Fruit fly (Drosophila melanogaster) whole organism, prepupa: ENCODE results near the gene CG3149.

ENCODE experiments used
- Blimp-1 ChIP-seq: fragments of 200-800 bp; sonication (Bioruptor generic); optimal IDR thresholded peaks from 3 replicates; lab custom pipeline; 2017; ENCODE audit warnings: missing biosample characterization, missing genetic modification characterization, mild to moderate bottlenecking, moderate library complexity, missing genetic modification reagents
- CG10669 ChIP-seq: fragments of 200-800 bp; sonication (Bioruptor generic); optimal IDR thresholded peaks from 3 replicates; lab custom pipeline; 2018; ENCODE audit warnings: missing biosample characterization, mild to moderate bottlenecking, missing genetic modification characterization, moderate library complexity
- CG11762 ChIP-seq: fragments of 200-800 bp; sonication (Bioruptor generic); optimal IDR thresholded peaks from 3 replicates; lab custom pipeline; 2016; ENCODE audit warnings: missing biosample characterization, missing genetic modification characterization; ENCODE audit not compliant: insufficient read depth
- CG11902 ChIP-seq: fragments of 200-800 bp; sonication (Bioruptor generic); optimal IDR thresholded peaks from 3 replicates; lab custom pipeline; 2016; ENCODE audit warnings: missing biosample characterization, missing genetic modification characterization
- CG15336 ChIP-seq: fragments of 200-800 bp; sonication (Bioruptor generic); IDR thresholded peaks from 2 replicates; pipeline ENCODE4 v1.3.6; 2022; ENCODE audit warnings: missing biosample characterization, missing genetic modification characterization
- CG1621 ChIP-seq: fragments of 200-800 bp; sonication (Bioruptor generic); optimal IDR thresholded peaks from 3 replicates; lab custom pipeline; 2018; ENCODE audit warnings: missing biosample characterization, mild to moderate bottlenecking, missing genetic modification characterization
- CG16779 ChIP-seq: fragments of 200-800 bp; sonication (Bioruptor generic); optimal IDR thresholded peaks from 3 replicates; lab custom pipeline; 2017; ENCODE audit warnings: missing biosample characterization, mild to moderate bottlenecking, missing genetic modification characterization
- CG3032 ChIP-seq: fragments of 200-800 bp; optimal IDR thresholded peaks from 2 replicates; lab custom pipeline; 2019; ENCODE audit warnings: missing biosample characterization, mild to moderate bottlenecking, missing genetic modification characterization, moderate library complexity
- CG31627 ChIP-seq: fragments of 200-800 bp; sonication (Bioruptor generic); optimal IDR thresholded peaks from 3 replicates; lab custom pipeline; 2016; ENCODE audit warnings: missing biosample characterization, missing genetic modification characterization
- CG32006 ChIP-seq: fragments of 200-800 bp; sonication (Bioruptor generic); optimal IDR thresholded peaks from 3 replicates; lab custom pipeline; 2017; ENCODE audit warnings: missing biosample characterization, mild to moderate bottlenecking, missing genetic modification characterization
- CG34406 ChIP-seq: fragments of 200-800 bp; sonication (Bioruptor generic); optimal IDR thresholded peaks from 3 replicates; lab custom pipeline; 2016; ENCODE audit warnings: missing biosample characterization, missing genetic modification characterization
- CG3919 ChIP-seq: fragments of 200-800 bp; sonication (Bioruptor generic); optimal IDR thresholded peaks from 3 replicates; lab custom pipeline; 2016; ENCODE audit warnings: missing biosample characterization, missing genetic modification characterization
- CG4318 ChIP-seq: fragments of 200-800 bp; sonication (Bioruptor generic); optimal IDR thresholded peaks from 3 replicates; lab custom pipeline; 2017; ENCODE audit warnings: missing biosample characterization, mild to moderate bottlenecking, missing genetic modification characterization
- CG6792 ChIP-seq: fragments of 200-800 bp; sonication (Bioruptor generic); optimal IDR thresholded peaks from 3 replicates; lab custom pipeline; 2016; ENCODE audit warnings: missing biosample characterization, missing genetic modification characterization
- CG6808 ChIP-seq: fragments of 200-800 bp; sonication (Bioruptor generic); optimal IDR thresholded peaks from 3 replicates; lab custom pipeline; 2017; ENCODE audit warnings: missing biosample characterization, missing genetic modification characterization, mild to moderate bottlenecking, moderate library complexity, missing genetic modification reagents
- CG8119 ChIP-seq: fragments of 200-800 bp; sonication (Bioruptor generic); IDR thresholded peaks from 3 replicates; pipeline ENCODE4 v1.3.6; 2022; ENCODE audit warnings: missing biosample characterization, missing genetic modification characterization
- CG9139 ChIP-seq: fragments of 200-800 bp; sonication (Bioruptor generic); optimal IDR thresholded peaks from 3 replicates; lab custom pipeline; 2017; ENCODE audit warnings: missing biosample characterization, mild to moderate bottlenecking, missing genetic modification characterization
- Eip75B ChIP-seq: fragments of 200-800 bp; sonication (Bioruptor generic); optimal IDR thresholded peaks from 3 replicates; lab custom pipeline; 2016; ENCODE audit warnings: missing biosample characterization, missing genetic modification characterization
- Eip78C ChIP-seq: fragments of 200-800 bp; sonication (Bioruptor generic); peaks from one replicate; lab custom pipeline; 2016; ENCODE audit warnings: missing biosample characterization, missing genetic modification characterization
- Eip93F ChIP-seq: fragments of 200-800 bp; sonication (Bioruptor generic); optimal IDR thresholded peaks from 2 replicates; lab custom pipeline; 2016; ENCODE audit warnings: missing biosample characterization, mild to moderate bottlenecking, missing genetic modification characterization
- Gug ChIP-seq: fragments of 200-800 bp; sonication (Bioruptor generic); IDR thresholded peaks from 2 replicates; pipeline ENCODE4 v1.3.6; 2022; ENCODE audit warnings: missing biosample characterization, missing genetic modification characterization
- Hr38 ChIP-seq: sonication (Bioruptor generic); optimal IDR thresholded peaks from 2 replicates; lab custom pipeline; 2016; ENCODE audit warnings: missing biosample characterization, missing genetic modification characterization
- Hr39 ChIP-seq: fragments of 200-800 bp; sonication (Bioruptor generic); optimal IDR thresholded peaks from 2 replicates; lab custom pipeline; 2016; ENCODE audit warnings: missing biosample characterization, missing genetic modification characterization
- Lpt ChIP-seq: fragments of 200-800 bp; sonication (Bioruptor generic); optimal IDR thresholded peaks from 3 replicates; lab custom pipeline; 2016; ENCODE audit warnings: missing biosample characterization, missing genetic modification characterization
- Met ChIP-seq: fragments of 200-800 bp; sonication (Bioruptor generic); optimal IDR thresholded peaks from 3 replicates; lab custom pipeline; 2016; ENCODE audit warnings: missing biosample characterization, missing genetic modification characterization
- OdsH ChIP-seq: fragments of 200-800 bp; sonication (Bioruptor generic); optimal IDR thresholded peaks from 3 replicates; lab custom pipeline; 2016; ENCODE audit warnings: missing biosample characterization, missing genetic modification characterization
- Sox102F ChIP-seq: fragments of 200-800 bp; sonication (Bioruptor generic); optimal IDR thresholded peaks from 2 replicates; lab custom pipeline; 2016; ENCODE audit warnings: missing biosample characterization, mild to moderate bottlenecking, missing genetic modification characterization
- Sox14 ChIP-seq: fragments of 200-800 bp; sonication (Bioruptor generic); optimal IDR thresholded peaks from 3 replicates; lab custom pipeline; 2016; ENCODE audit warnings: missing biosample characterization, missing genetic modification characterization
- Sox15 ChIP-seq: fragments of 200-800 bp; sonication (Bioruptor generic); optimal IDR thresholded peaks from 3 replicates; lab custom pipeline; 2016; ENCODE audit warnings: missing biosample characterization, missing genetic modification characterization
- achi ChIP-seq: fragments of 200-800 bp; sonication (Bioruptor generic); optimal IDR thresholded peaks from 3 replicates; lab custom pipeline; 2016; ENCODE audit warnings: missing biosample characterization, missing genetic modification characterization
- acj6 ChIP-seq: fragments of 200-800 bp; sonication (Bioruptor generic); optimal IDR thresholded peaks from 3 replicates; lab custom pipeline; 2016; ENCODE audit warnings: missing biosample characterization, missing genetic modification characterization
- cyc ChIP-seq: fragments of 200-800 bp; sonication (Bioruptor generic); optimal IDR thresholded peaks from 3 replicates; lab custom pipeline; 2016; ENCODE audit warnings: missing biosample characterization, missing genetic modification characterization
- eg ChIP-seq: fragments of 200-800 bp; sonication (Bioruptor generic); IDR thresholded peaks from 3 replicates; pipeline ENCODE4 v1.3.6; 2022; ENCODE audit warnings: missing biosample characterization, missing genetic modification characterization
- esn ChIP-seq: fragments of 200-800 bp; sonication (Bioruptor generic); optimal IDR thresholded peaks from 2 replicates; lab custom pipeline; 2016; ENCODE audit warnings: missing biosample characterization, mild to moderate bottlenecking, missing genetic modification characterization, moderate library complexity
- fd59A ChIP-seq: fragments of 200-800 bp; sonication (Bioruptor generic); optimal IDR thresholded peaks from 2 replicates; lab custom pipeline; 2017; ENCODE audit warnings: missing biosample characterization, mild to moderate bottlenecking, missing genetic modification characterization, missing genetic modification reagents
- fd85E ChIP-seq: fragments of 200-800 bp; sonication (Bioruptor generic); optimal IDR thresholded peaks from 3 replicates; lab custom pipeline; 2016; ENCODE audit warnings: missing biosample characterization, missing genetic modification characterization
- pdm3 ChIP-seq: fragments of 200-800 bp; sonication (Bioruptor generic); optimal IDR thresholded peaks from 3 replicates; lab custom pipeline; 2016; ENCODE audit warnings: missing biosample characterization, missing genetic modification characterization
- salr ChIP-seq, 2 experiments: fragments of 200-800 bp; sonication (Bioruptor generic); optimal IDR thresholded peaks; 3 replicates each; lab custom pipeline; 2016 to 2018; ENCODE audit warnings: missing biosample characterization in 2 of 2, missing genetic modification characterization in 2 of 2, mild to moderate bottlenecking in 1 of 2
- ss ChIP-seq, 2 experiments: fragments of 200-800 bp; sonication (Bioruptor generic); optimal IDR thresholded peaks; 2 replicates in 1 of 2; 3 replicates in 1 of 2; lab custom pipeline; 2017 to 2018; ENCODE audit warnings: mild to moderate bottlenecking in 2 of 2, missing biosample characterization in 2 of 2, missing genetic modification characterization in 2 of 2, moderate library complexity in 1 of 2
- svp ChIP-seq: fragments of 200-800 bp; sonication (Bioruptor generic); peaks from one replicate; lab custom pipeline; 2016; ENCODE audit warnings: missing biosample characterization, missing genetic modification characterization
- topi ChIP-seq: fragments of 200-800 bp; sonication (Bioruptor generic); optimal IDR thresholded peaks from 3 replicates; lab custom pipeline; 2016; ENCODE audit warnings: missing biosample characterization, missing genetic modification characterization
- vri ChIP-seq: fragments of 200-800 bp; sonication (Bioruptor generic); optimal IDR thresholded peaks from 3 replicates; lab custom pipeline; 2016; ENCODE audit warnings: missing biosample characterization, mild to moderate bottlenecking, missing genetic modification characterization

Gene CG3149

DNA sequence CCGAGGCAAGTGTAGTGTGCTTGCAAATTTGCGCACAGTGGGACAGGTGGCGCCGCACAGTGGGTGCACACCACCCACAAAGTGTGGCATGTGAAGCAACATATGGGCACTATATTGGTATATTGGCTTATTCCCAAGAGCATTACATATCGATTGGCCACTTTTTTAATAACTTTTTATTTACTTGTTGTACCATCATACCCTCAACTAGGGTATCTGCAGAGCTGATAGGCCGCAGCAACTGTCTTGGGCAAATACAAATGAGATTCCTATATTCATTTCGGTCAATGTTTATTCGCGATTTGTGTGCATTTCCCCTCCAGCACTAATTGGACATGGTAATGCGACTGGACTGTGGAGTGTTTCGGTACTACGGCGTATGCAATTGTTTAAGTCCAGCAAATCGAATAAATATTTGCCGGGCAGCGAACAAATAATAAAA is 29.8 kb upstream of the CG3149 start (continued):
- TF ChIP-seq OdsH: peak; percentile 90
- TF ChIP-seq CG3919 (GFP tag; lab: Kevin White, UChicago): peak; percentile 89
- TF ChIP-seq Lpt (GFP tag; lab: Kevin White, UChicago): peak; percentile 91
- peak; percentile 88 for TF ChIP-seq Gug (GFP tag; lab: Robert Waterston, UW)
- peak; percentile 76 for TF ChIP-seq Hr39
- TF ChIP-seq CG3032 (tag; lab: Kevin White, UChicago): peak; percentile 87
- peak; percentile 59 for TF ChIP-seq CG11902
- TF ChIP-seq Blimp-1 (GFP tag; lab: Kevin White, UChicago): no peak
- peak; percentile 73 for TF ChIP-seq Sox15 (GFP tag; lab: Kevin White, UChicago)
- TF ChIP-seq CG10669 (GFP tag; lab: Kevin White, UChicago): peak; percentile 80
- TF ChIP-seq Eip93F (GFP tag; lab: Kevin White, UChicago): no peak
- peak; percentile 89 for TF ChIP-seq Sox14 (GFP tag; lab: Kevin White, UChicago)
- peak; percentile 89 for TF ChIP-seq CG4318
- TF ChIP-seq topi (GFP tag; lab: Kevin White, UChicago): peak; percentile 78
- TF ChIP-seq salr (GFP tag; optimal IDR thresholded peaks at IDR 0.05; lab: Kevin White, UChicago): peak; percentile 72 to 89
- TF ChIP-seq CG6808 (GFP tag; lab: Kevin White, UChicago): peak; percentile 69
- no peak for TF ChIP-seq CG9139 (GFP tag; lab: Kevin White, UChicago)
- TF ChIP-seq ss (GFP tag; optimal IDR thresholded peaks at IDR 0.05; lab: Kevin White, UChicago): peak; percentile 27 to 62
- peak; percentile 94 for TF ChIP-seq CG32006
- TF ChIP-seq cyc (GFP tag; lab: Kevin White, UChicago): peak; percentile 73
- peak; percentile 96 for TF ChIP-seq Eip78C

DNA sequence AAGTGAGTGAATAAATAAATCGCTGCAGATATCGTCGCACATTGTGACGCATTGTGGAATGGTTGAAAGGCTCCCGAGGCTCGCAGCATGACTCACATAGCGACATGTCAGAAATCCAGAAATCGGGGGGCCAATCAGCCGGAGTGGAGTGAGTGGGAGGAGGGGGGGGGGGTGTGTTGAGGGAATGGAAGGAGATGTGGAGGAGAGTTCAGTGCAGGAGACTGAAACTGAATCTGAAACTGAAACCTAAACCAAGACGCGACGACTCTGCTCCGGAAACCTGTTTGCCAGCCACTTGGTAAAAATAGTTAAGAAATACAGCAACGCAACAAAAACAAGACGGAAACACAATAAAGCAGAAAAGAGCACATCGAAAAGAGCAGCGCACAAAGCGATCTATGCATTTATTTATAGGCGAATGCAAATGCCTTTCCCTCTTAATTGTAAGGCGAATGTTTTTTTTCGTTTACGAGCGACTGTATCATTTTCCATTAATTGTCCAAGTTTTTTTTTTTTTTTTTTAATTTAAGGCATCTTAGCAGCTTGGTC is 29.2 kb upstream of the CG3149 start:
- peak; percentile 77 for TF ChIP-seq CG1621 (tag; lab: Kevin White, UChicago)
- TF ChIP-seq Blimp-1 (GFP tag; lab: Kevin White, UChicago): peak; percentile 31
- no peak for TF ChIP-seq Eip75B
- peak in 1 of 2 experiments; percentile 57 for TF ChIP-seq ss (GFP tag; optimal IDR thresholded peaks at IDR 0.05; lab: Kevin White, UChicago)
- no peak for TF ChIP-seq CG16779
- no peak for TF ChIP-seq Sox14 (GFP tag; lab: Kevin White, UChicago)
- TF ChIP-seq fd59A (GFP tag; lab: Kevin White, UChicago): no peak
- peak; percentile 52 for TF ChIP-seq CG6808 (GFP tag; lab: Kevin White, UChicago)

DNA sequence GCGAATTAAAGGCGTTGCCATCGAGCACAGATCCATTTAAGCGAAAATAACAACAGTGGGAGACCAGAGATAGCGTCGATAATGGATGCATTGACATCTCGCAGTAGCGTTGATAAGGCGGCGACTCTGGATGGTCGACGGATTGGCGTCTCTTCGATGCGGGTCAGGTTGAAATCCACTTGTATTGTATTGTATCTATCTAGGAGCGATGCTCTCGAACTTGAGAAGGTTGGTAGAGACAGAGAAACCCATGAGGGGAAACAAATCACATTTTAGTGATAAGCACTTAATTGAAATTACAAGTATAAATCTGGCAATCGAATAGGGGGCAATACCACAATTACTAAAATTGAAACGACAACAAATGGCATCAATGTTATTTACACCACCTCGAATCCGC is 28.6 kb upstream of the CG3149 start:
- no peak for TF ChIP-seq CG3032 (tag; lab: Kevin White, UChicago)
- TF ChIP-seq CG6792 (GFP tag; lab: Kevin White, UChicago): no peak
- TF ChIP-seq achi: no peak
- TF ChIP-seq CG6808 (GFP tag; lab: Kevin White, UChicago): no peak
- TF ChIP-seq Eip78C: peak; percentile 55
- no peak for TF ChIP-seq Eip93F (GFP tag; lab: Kevin White, UChicago)
- TF ChIP-seq Hr39: no peak
- TF ChIP-seq fd59A (GFP tag; lab: Kevin White, UChicago): no peak
- no peak for TF ChIP-seq CG11762 (GFP tag; lab: Kevin White, UChicago)
- no peak for TF ChIP-seq ss (GFP tag; optimal IDR thresholded peaks at IDR 0.05; lab: Kevin White, UChicago)
- TF ChIP-seq Gug (GFP tag; lab: Robert Waterston, UW): no peak
- TF ChIP-seq svp (GFP tag; lab: Kevin White, UChicago): peak; percentile 97

DNA sequence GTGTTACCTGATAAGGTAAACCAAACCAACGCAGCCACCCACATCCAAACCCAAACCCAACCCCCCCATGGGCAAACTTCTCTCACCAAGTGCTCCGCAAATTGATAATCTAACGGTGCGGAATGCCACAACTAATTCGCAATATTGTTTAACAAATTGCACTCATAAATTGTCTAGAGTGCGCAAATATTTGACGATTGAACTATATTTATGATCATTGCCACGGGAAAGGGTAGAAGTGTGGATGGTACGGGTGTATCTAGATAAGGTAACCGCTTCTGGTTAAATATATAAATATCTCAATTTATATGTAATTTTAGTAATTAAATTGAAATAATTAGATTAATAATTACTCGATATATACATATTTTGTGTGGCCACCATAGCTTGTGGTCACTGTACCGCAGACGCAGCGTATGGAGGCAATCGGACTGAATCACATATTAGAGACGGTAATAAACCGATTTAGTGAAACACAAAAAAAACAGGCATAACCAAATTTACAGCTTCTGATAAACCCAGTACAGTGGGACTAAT is 23.5 kb upstream of the CG3149 start:
- peak; percentile 28 for TF ChIP-seq CG34406
- peak; percentile 72 for TF ChIP-seq eg (GFP tag; lab: Robert Waterston, UW)
- no peak for TF ChIP-seq Eip93F (GFP tag; lab: Kevin White, UChicago)
- no peak for TF ChIP-seq fd85E (GFP tag; lab: Kevin White, UChicago)
- peak; percentile 22 for TF ChIP-seq esn (GFP tag; lab: Kevin White, UChicago)
- no peak for TF ChIP-seq Hr38
- no peak for TF ChIP-seq ss (GFP tag; optimal IDR thresholded peaks at IDR 0.05; lab: Kevin White, UChicago)
- TF ChIP-seq CG6792 (GFP tag; lab: Kevin White, UChicago): no peak
- peak; percentile 60; the same call in 1 of the 3 replicates for TF ChIP-seq CG8119 (GFP tag; lab: Robert Waterston, UW)
- peak; percentile 15 for TF ChIP-seq topi (GFP tag; lab: Kevin White, UChicago)
- TF ChIP-seq vri (GFP tag; lab: Kevin White, UChicago): peak; percentile 39
- no peak for TF ChIP-seq Met (GFP tag; lab: Kevin White, UChicago)
- peak; percentile 9 for TF ChIP-seq Sox102F (GFP tag; lab: Kevin White, UChicago)
- peak; percentile 67 for TF ChIP-seq CG15336
- TF ChIP-seq Lpt (GFP tag; lab: Kevin White, UChicago): no peak
- no peak for TF ChIP-seq fd59A (GFP tag; lab: Kevin White, UChicago)
- TF ChIP-seq acj6 (GFP tag; lab: Kevin White, UChicago): peak; percentile 5
- TF ChIP-seq CG3919 (GFP tag; lab: Kevin White, UChicago): peak; percentile 18
- peak; percentile 33 for TF ChIP-seq CG32006
- TF ChIP-seq pdm3: peak; percentile 1
- peak; percentile 32 for TF ChIP-seq OdsH
- no peak for TF ChIP-seq CG9139 (GFP tag; lab: Kevin White, UChicago)
- no peak for TF ChIP-seq CG4318
- no peak for TF ChIP-seq CG31627 (GFP tag; lab: Kevin White, UChicago)
